Worm (Caenorhabditis elegans): Measurements from ENCODE around the gene F46H5.2.
A peak's percentile ranks its signal among the peaks of the same experiment; 100 is the strongest.

The F46H5.2 gene

ce11 chrX:7289565-7289964 is 24.1 kb downstream of the F46H5.2 start:
- no peak for TF ChIP-seq B0035.1 (tag; optimal IDR thresholded peaks at IDR 0.05)
- no peak for TF ChIP-seq Y95B8A.8 (GFP tag; IDR thresholded peaks at IDR 0.05)
- TF ChIP-seq madf-10 (tag; optimal IDR thresholded peaks at IDR 0.05), result no peak
- no peak for TF ChIP-seq ztf-26 (tag; optimal IDR thresholded peaks at IDR 0.05)
- no peak for TF ChIP-seq pha-4 (tag; optimal IDR thresholded peaks at IDR 0.05)
- TF ChIP-seq snpc-3.4 (tag; optimal IDR thresholded peaks at IDR 0.05), result no peak
- TF ChIP-seq repo-1 (tag; optimal IDR thresholded peaks at IDR 0.05), result no peak
- TF ChIP-seq cebp-1 (GFP tag; IDR thresholded peaks at IDR 0.05), result no peak
- TF ChIP-seq cebp-1 (tag; optimal IDR thresholded peaks at IDR 0.05), result no peak
- no peak for TF ChIP-seq pbrm-1 (GFP tag; IDR thresholded peaks at IDR 0.05)
- TF ChIP-seq die-1 (tag; optimal IDR thresholded peaks at IDR 0.05), result no peak
- no peak for TF ChIP-seq Y56A3A.18 (GFP tag; IDR thresholded peaks at IDR 0.05)
- no peak for TF ChIP-seq gei-17 (GFP tag; optimal IDR thresholded peaks at IDR 0.05)
- TF ChIP-seq F55B11.4 (tag; optimal IDR thresholded peaks at IDR 0.05; ENCODE audit: borderline replicate concordance, insufficient read depth), result no peak
- TF ChIP-seq ekl-4 (GFP tag; IDR thresholded peaks at IDR 0.05), result no peak
- no peak for TF ChIP-seq aptf-3 (GFP tag; IDR thresholded peaks at IDR 0.05)
- TF ChIP-seq hlh-26 (GFP tag; conservative IDR thresholded peaks at IDR 0.05), result no peak
- no peak for TF ChIP-seq sptf-2 (GFP tag; optimal IDR thresholded peaks at IDR 0.05)
- no peak for TF ChIP-seq lin-40 (tag; optimal IDR thresholded peaks at IDR 0.05)

ce11 chrX:7290859-7291628 is 25.6 kb downstream of the F46H5.2 start:
- TF ChIP-seq T26A5.8 (tag; optimal IDR thresholded peaks at IDR 0.05) (no peak), nfya-2 (GFP tag; IDR thresholded peaks at IDR 0.05) (no peak), pha-4 (tag; optimal IDR thresholded peaks at IDR 0.05) (peak; percentile 68), F55B11.4 (tag; optimal IDR thresholded peaks at IDR 0.05; ENCODE audit: borderline replicate concordance, insufficient read depth) (no peak), B0261.1 (tag; optimal IDR thresholded peaks at IDR 0.05) (no peak), Y79H2A.3 (GFP tag; conservative IDR thresholded peaks at IDR 0.05) (no peak), ceh-91 (GFP tag; IDR thresholded peaks at IDR 0.05) (no peak), cebp-2 (GFP tag; IDR thresholded peaks at IDR 0.05) (no peak), unc-62 (GFP tag; optimal IDR thresholded peaks at IDR 0.05) (peak; percentile 89), atf-7 (tag; optimal IDR thresholded peaks at IDR 0.05) (peak; percentile 65), F22D6.2 (tag; optimal IDR thresholded peaks at IDR 0.05) (no peak), ztf-18 (tag; optimal IDR thresholded peaks at IDR 0.05) (no peak), nfyb-1 (GFP tag; IDR thresholded peaks at IDR 0.05) (no peak), egrh-3 (GFP tag; IDR thresholded peaks at IDR 0.05) (no peak), B0019.2 (GFP tag; conservative IDR thresholded peaks at IDR 0.05) (no peak), dpff-1 (tag; optimal IDR thresholded peaks at IDR 0.05) (no peak), hmg-20 (GFP tag; IDR thresholded peaks at IDR 0.05) (no peak), athp-1 (tag; optimal IDR thresholded peaks at IDR 0.05) (no peak), ztf-22 (GFP tag; optimal IDR thresholded peaks at IDR 0.05) (no peak), let-607 (tag; optimal IDR thresholded peaks at IDR 0.05) (peak; percentile 74 to 77), B0336.3 (GFP tag; IDR thresholded peaks at IDR 0.05) (no peak), nhr-80 (tag; optimal IDR thresholded peaks at IDR 0.05) (peak; percentile 62), nhr-27 (tag; optimal IDR thresholded peaks at IDR 0.05) (no peak), lin-40 (tag; optimal IDR thresholded peaks at IDR 0.05) (no peak), K11D2.4 (GFP tag; IDR thresholded peaks at IDR 0.05) (no peak)

All from whole organism, young adult.